Fruit fly (Drosophila melanogaster) whole organism, pupa: ENCODE measurements around the gene aop.

Source experiments
- CG10348 ChIP-seq: fragments of 200-800 bp; sonication (Bioruptor generic); IDR thresholded peaks from 2 replicates; pipeline ENCODE4 v1.3.6; 2022; ENCODE audit warnings: missing biosample characterization, missing genetic modification characterization
- CG12605 ChIP-seq: fragments of 200-800 bp; sonication (Bioruptor generic); IDR thresholded peaks from 2 replicates; pipeline ENCODE4 v1.3.6; 2022; ENCODE audit warnings: missing biosample characterization, missing genetic modification characterization
- CG13204 ChIP-seq: fragments of 200-800 bp; sonication (Bioruptor generic); optimal IDR thresholded peaks from 2 replicates; lab custom pipeline; 2018; ENCODE audit warnings: missing biosample characterization, mild to moderate bottlenecking, missing genetic modification characterization, moderate library complexity
- CG14655 ChIP-seq: fragments of 200-800 bp; sonication (Bioruptor generic); optimal IDR thresholded peaks from 3 replicates; lab custom pipeline; 2017; ENCODE audit warnings: mild to moderate bottlenecking, missing biosample characterization, missing genetic modification reagents, missing genetic modification characterization
- CG15710 ChIP-seq: fragments of 200-800 bp; sonication (Bioruptor generic); optimal IDR thresholded peaks from 2 replicates; lab custom pipeline; 2018; ENCODE audit warnings: missing biosample characterization, mild to moderate bottlenecking, missing genetic modification characterization, moderate library complexity
- CG17806 ChIP-seq: fragments of 200-800 bp; sonication (Bioruptor generic); optimal IDR thresholded peaks from 2 replicates; lab custom pipeline; 2018; ENCODE audit warnings: missing biosample characterization, mild to moderate bottlenecking, missing genetic modification characterization, moderate library complexity
- CG32121 ChIP-seq: fragments of 200-800 bp; sonication (Bioruptor generic); IDR thresholded peaks from 2 replicates; pipeline ENCODE4 v1.3.6; 2022; ENCODE audit warnings: missing biosample characterization, missing genetic modification characterization
- CG34367 ChIP-seq: fragments of 200-800 bp; sonication (Bioruptor generic); optimal IDR thresholded peaks from 2 replicates; lab custom pipeline; 2018; ENCODE audit warnings: missing biosample characterization, mild to moderate bottlenecking, missing genetic modification characterization
- CG4496 ChIP-seq: fragments of 200-800 bp; sonication (Bioruptor generic); IDR thresholded peaks from 3 replicates; pipeline ENCODE4 v1.3.6; 2022; ENCODE audit warnings: missing biosample characterization, missing genetic modification characterization
- CG8159 ChIP-seq: fragments of 200-800 bp; sonication (Bioruptor generic); optimal IDR thresholded peaks from 3 replicates; lab custom pipeline; 2018; ENCODE audit warnings: missing biosample characterization, mild to moderate bottlenecking, missing genetic modification characterization, moderate library complexity
- CG8301 ChIP-seq: fragments of 200-800 bp; sonication (Bioruptor generic); optimal IDR thresholded peaks from 2 replicates; lab custom pipeline; 2018; ENCODE audit warnings: missing biosample characterization, mild to moderate bottlenecking, missing genetic modification characterization
- CG9948 ChIP-seq: fragments of 200-800 bp; sonication (Bioruptor generic); optimal IDR thresholded peaks from 2 replicates; lab custom pipeline; 2018; ENCODE audit warnings: missing biosample characterization, mild to moderate bottlenecking, missing genetic modification characterization, moderate library complexity
- D1 ChIP-seq: fragments of 200-800 bp; sonication (Bioruptor generic); optimal IDR thresholded peaks from 2 replicates; lab custom pipeline; 2018; ENCODE audit warnings: missing biosample characterization, mild to moderate bottlenecking, missing genetic modification characterization, moderate library complexity
- EcR ChIP-seq: fragments of 200-800 bp; sonication (Bioruptor generic); optimal IDR thresholded peaks from 3 replicates; lab custom pipeline; 2019; ENCODE audit warnings: missing biosample characterization, missing genetic modification characterization, mild to moderate bottlenecking, moderate library complexity, missing genetic modification reagents
- Ets98B ChIP-seq: fragments of 200-800 bp; sonication (Bioruptor generic); IDR thresholded peaks from 2 replicates; pipeline ENCODE4 v1.3.6; 2022; ENCODE audit warnings: missing biosample characterization, missing genetic modification characterization
- Pif1A ChIP-seq: fragments of 200-800 bp; sonication (Bioruptor generic); optimal IDR thresholded peaks from 3 replicates; lab custom pipeline; 2016; ENCODE audit warnings: missing biosample characterization, missing genetic modification characterization
- Pif1B ChIP-seq: fragments of 200-800 bp; sonication (Bioruptor generic); optimal IDR thresholded peaks from 3 replicates; lab custom pipeline; 2016; ENCODE audit warnings: missing biosample characterization, missing genetic modification characterization
- Snoo ChIP-seq: fragments of 200-800 bp; sonication (Bioruptor generic); optimal IDR thresholded peaks from 3 replicates; lab custom pipeline; 2017; ENCODE audit warnings: missing biosample characterization, mild to moderate bottlenecking, missing genetic modification characterization, inconsistent platforms
- fd96Ca ChIP-seq: fragments of 200-800 bp; sonication (Bioruptor generic); IDR thresholded peaks from 3 replicates; pipeline ENCODE4 v1.3.6; 2022; ENCODE audit warnings: missing biosample characterization, missing genetic modification characterization
- gl ChIP-seq: fragments of 200-800 bp; sonication (Bioruptor generic); optimal IDR thresholded peaks from 2 replicates; lab custom pipeline; 2018; ENCODE audit warnings: missing biosample characterization, mild to moderate bottlenecking, missing genetic modification characterization
- rn ChIP-seq: fragments of 200-800 bp; sonication (Bioruptor generic); IDR thresholded peaks from 2 replicates; pipeline ENCODE4 v1.3.6; 2022; ENCODE audit warnings: missing biosample characterization, missing genetic modification characterization

The aop gene

dm6 chr2L:2164520-2165237, 13.9 kb downstream of the aop start:
- peak; percentile 82 for TF ChIP-seq D1
- peak; percentile 86 for TF ChIP-seq EcR
- peak; percentile 96 for TF ChIP-seq CG8159 (tag; lab: Kevin White, UChicago)
- TF ChIP-seq rn (GFP tag; lab: Robert Waterston, UW), result peak; percentile 69
- TF ChIP-seq gl (tag; lab: Kevin White, UChicago), result peak; percentile 94
- no peak for TF ChIP-seq CG32121 (GFP tag; lab: Robert Waterston, UW)
- TF ChIP-seq CG8301 (tag; lab: Kevin White, UChicago), result peak; percentile 80
- peak; percentile 87 for TF ChIP-seq CG4496 (GFP tag; lab: Robert Waterston, UW)
- peak; percentile 92 for TF ChIP-seq CG13204 (GFP tag; lab: Kevin White, UChicago)
- peak; percentile 96 for TF ChIP-seq CG17806 (tag; lab: Kevin White, UChicago)
- TF ChIP-seq Ets98B, result peak; percentile 40; the same call in 1 of the 2 replicates
- peak; percentile 85 for TF ChIP-seq Snoo (tag; lab: Kevin White, UChicago)
- peak; percentile 91 for TF ChIP-seq Pif1A (GFP tag; lab: Kevin White, UChicago)
- peak; percentile 87 for TF ChIP-seq CG14655 (GFP tag; lab: Kevin White, UChicago)
- TF ChIP-seq CG12605 (GFP tag; lab: Robert Waterston, UW), result peak; percentile 56
- TF ChIP-seq fd96Ca (GFP tag; lab: Robert Waterston, UW), result peak; percentile 78
- TF ChIP-seq CG34367 (tag; lab: Kevin White, UChicago), result peak; percentile 96
- peak; percentile 91 for TF ChIP-seq CG9948 (tag; lab: Kevin White, UChicago)
- peak; percentile 90 for TF ChIP-seq CG15710 (tag; lab: Kevin White, UChicago)
- no peak for TF ChIP-seq CG10348 (GFP tag; lab: Robert Waterston, UW)
- peak; percentile 93 for TF ChIP-seq Pif1B

- peak; percentile 97 for TF ChIP-seq fd96Ca (GFP tag; lab: Robert Waterston, UW)
- peak; percentile 92 for TF ChIP-seq Pif1A (GFP tag; lab: Kevin White, UChicago)
- peak; percentile 87 for TF ChIP-seq Ets98B
- peak; percentile 93 for TF ChIP-seq Snoo (tag; lab: Kevin White, UChicago)
- TF ChIP-seq EcR, result peak; percentile 72
- peak; percentile 89 for TF ChIP-seq CG12605 (GFP tag; lab: Robert Waterston, UW)
- peak; percentile 94 for TF ChIP-seq CG34367 (tag; lab: Kevin White, UChicago)
- TF ChIP-seq rn (GFP tag; lab: Robert Waterston, UW), result peak; percentile 94
- peak; percentile 96 for TF ChIP-seq CG4496 (GFP tag; lab: Robert Waterston, UW)
- peak; percentile 92 for TF ChIP-seq CG8301 (tag; lab: Kevin White, UChicago)
- TF ChIP-seq D1, result peak; percentile 76
- TF ChIP-seq Pif1B, result peak; percentile 91
- peak; percentile 94 for TF ChIP-seq CG9948 (tag; lab: Kevin White, UChicago)
- peak; percentile 55; the same call in 1 of the 2 replicates for TF ChIP-seq CG10348 (GFP tag; lab: Robert Waterston, UW)
- TF ChIP-seq CG32121 (GFP tag; lab: Robert Waterston, UW), result peak; percentile 86
- TF ChIP-seq CG15710 (tag; lab: Kevin White, UChicago), result peak; percentile 97
- peak; percentile 89 for TF ChIP-seq CG13204 (GFP tag; lab: Kevin White, UChicago)
- TF ChIP-seq CG8159 (tag; lab: Kevin White, UChicago), result peak; percentile 93
- peak; percentile 94 for TF ChIP-seq CG17806 (tag; lab: Kevin White, UChicago)
- TF ChIP-seq CG14655 (GFP tag; lab: Kevin White, UChicago), result peak; percentile 94
- TF ChIP-seq gl (tag; lab: Kevin White, UChicago), result peak; percentile 93
These were observed 15.0 kb downstream of the aop start for dm6 chr2L:2163568-2163953.

- TF ChIP-seq CG9948 (tag; lab: Kevin White, UChicago), result peak; percentile 52
- peak; percentile 48 for TF ChIP-seq CG15710 (tag; lab: Kevin White, UChicago)
- peak; percentile 55 for TF ChIP-seq CG34367 (tag; lab: Kevin White, UChicago)
- TF ChIP-seq rn (GFP tag; lab: Robert Waterston, UW), result no peak
- TF ChIP-seq CG13204 (GFP tag; lab: Kevin White, UChicago), result peak; percentile 29
- TF ChIP-seq CG12605 (GFP tag; lab: Robert Waterston, UW), result no peak; the same call in 1 of the 2 replicates
- no peak for TF ChIP-seq gl (tag; lab: Kevin White, UChicago)
- peak; percentile 46 for TF ChIP-seq Pif1B
- no peak for TF ChIP-seq CG10348 (GFP tag; lab: Robert Waterston, UW)
- no peak for TF ChIP-seq D1
- TF ChIP-seq CG32121 (GFP tag; lab: Robert Waterston, UW), result no peak
- peak; percentile 77 for TF ChIP-seq CG8159 (tag; lab: Kevin White, UChicago)
- peak; percentile 65 for TF ChIP-seq Pif1A (GFP tag; lab: Kevin White, UChicago)
- TF ChIP-seq fd96Ca (GFP tag; lab: Robert Waterston, UW), result 0 out of 3 replicates have a peak, but pooled peaks have one; percentile 32
- peak; percentile 67 for TF ChIP-seq CG8301 (tag; lab: Kevin White, UChicago)
- peak; percentile 73 for TF ChIP-seq CG14655 (GFP tag; lab: Kevin White, UChicago)
- TF ChIP-seq CG4496 (GFP tag; lab: Robert Waterston, UW), result peak; percentile 67; the same call in 1 of the 3 replicates
- TF ChIP-seq EcR, result no peak
- peak; percentile 60 for TF ChIP-seq CG17806 (tag; lab: Kevin White, UChicago)
- peak; percentile 61 for TF ChIP-seq Ets98B
- TF ChIP-seq Snoo (tag; lab: Kevin White, UChicago), result no peak
These were observed 15.6 kb downstream of the aop start for dm6 chr2L:2162729-2163567.

dm6 chr2L:2162281-2162680, 16.3 kb downstream of the aop start:
- peak; percentile 33; the same call in 1 of the 3 replicates for TF ChIP-seq fd96Ca (GFP tag; lab: Robert Waterston, UW)
- TF ChIP-seq CG13204 (GFP tag; lab: Kevin White, UChicago), result peak; percentile 85
- TF ChIP-seq Ets98B, result no peak
- TF ChIP-seq CG14655 (GFP tag; lab: Kevin White, UChicago), result no peak
- TF ChIP-seq CG8301 (tag; lab: Kevin White, UChicago), result no peak
- peak; percentile 20 for TF ChIP-seq EcR
- TF ChIP-seq D1, result no peak
- TF ChIP-seq CG10348 (GFP tag; lab: Robert Waterston, UW), result 0 out of 2 replicates have a peak, but pooled peaks have one; percentile 33
- 0 out of 2 replicates have a peak, but pooled peaks have one; percentile 3 for TF ChIP-seq rn (GFP tag; lab: Robert Waterston, UW)
- TF ChIP-seq CG4496 (GFP tag; lab: Robert Waterston, UW), result peak; percentile 62; the same call in 2 of the 3 replicates
